Worm (Caenorhabditis elegans) whole organism, young adult: ENCODE results near the gene ppm-1.D.

ENCODE experiments used
- B0261.1 ChIP-seq: sonication (generic microtip); optimal IDR thresholded peaks from 2 replicates; lab custom pipeline; 2016; ENCODE audit warnings: mild to moderate bottlenecking, missing genetic modification characterization, moderate library complexity, missing compliant biosample characterization
- T07F8.4 ChIP-seq: sonication (generic microtip); optimal IDR thresholded peaks from 2 replicates; lab custom pipeline; 2016; ENCODE audit warnings: mild to moderate bottlenecking, missing genetic modification characterization, moderate library complexity, missing compliant biosample characterization
- T26A5.8 ChIP-seq: sonication (generic microtip); optimal IDR thresholded peaks from 2 replicates; lab custom pipeline; 2016; ENCODE audit warnings: missing genetic modification characterization, missing compliant biosample characterization
- akir-1 ChIP-seq: fragments of 200-800 bp; sonication (Bioruptor generic); optimal IDR thresholded peaks from 2 replicates; lab custom pipeline; 2018; ENCODE audit warnings: mild to moderate bottlenecking, missing genetic modification characterization, moderate library complexity, missing compliant biosample characterization
- attf-6 ChIP-seq: fragments of 200-800 bp; sonication (Bioruptor generic); IDR thresholded peaks from 2 replicates; pipeline ENCODE4 v1.3.6; 2022; ENCODE audit warnings: missing genetic modification reagents, missing genetic modification characterization, missing compliant biosample characterization
- cebp-1 ChIP-seq, 2 experiments: fragments of 200-800 bp in 1 of 2; sonication (Bioruptor generic) in 1 of 2; sonication (generic microtip) in 1 of 2; IDR thresholded peaks in 1 of 2; optimal IDR thresholded peaks in 1 of 2; 2 replicates each; pipeline versions ENCODE4 v1.3.6 to Lab custom; 2017 to 2022; ENCODE audit warnings: missing compliant biosample characterization in 2 of 2, missing genetic modification characterization in 2 of 2, mild to moderate bottlenecking in 1 of 2, missing genetic modification reagents in 1 of 2, moderate library complexity in 1 of 2
- cebp-2 ChIP-seq: fragments of 200-800 bp; sonication (Bioruptor generic); IDR thresholded peaks from 2 replicates; pipeline ENCODE4 v1.3.6; 2022; ENCODE audit warnings: missing genetic modification characterization, missing compliant biosample characterization
- ceh-79 ChIP-seq: sonication (generic microtip); optimal IDR thresholded peaks from 2 replicates; lab custom pipeline; 2017; ENCODE audit warnings: mild to moderate bottlenecking, missing genetic modification characterization, missing compliant biosample characterization
- egrh-3 ChIP-seq: fragments of 200-800 bp; sonication (Bioruptor generic); IDR thresholded peaks from 2 replicates; pipeline ENCODE4 v1.3.6; 2022; ENCODE audit warnings: missing genetic modification reagents, missing genetic modification characterization, missing compliant biosample characterization
- ekl-4 ChIP-seq: fragments of 200-800 bp; sonication (Bioruptor generic); IDR thresholded peaks from 2 replicates; pipeline ENCODE4 v1.3.6; 2022; ENCODE audit warnings: missing genetic modification reagents, missing genetic modification characterization, missing compliant biosample characterization
- fkh-3 ChIP-seq: sonication (generic microtip); optimal IDR thresholded peaks from 2 replicates; lab custom pipeline; 2016; ENCODE audit warnings: mild to moderate bottlenecking, missing genetic modification characterization, missing compliant biosample characterization
- hmg-1.2 ChIP-seq: fragments of 200-800 bp; sonication (Bioruptor generic); IDR thresholded peaks from 2 replicates; pipeline ENCODE4 v1.3.6; 2022; ENCODE audit warnings: missing genetic modification reagents, missing genetic modification characterization, missing compliant biosample characterization
- hrde-1 ChIP-seq: sonication (generic microtip); optimal IDR thresholded peaks from 2 replicates; lab custom pipeline; 2016; ENCODE audit warnings: missing genetic modification characterization, mild to moderate bottlenecking, missing compliant biosample characterization, moderate library complexity, missing genotype, missing genetic modification reagents, borderline replicate concordance
- let-526 ChIP-seq: fragments of 200-800 bp; sonication (Bioruptor generic); IDR thresholded peaks from 2 replicates; pipeline ENCODE4 v1.3.6; 2022; ENCODE audit warnings: missing genetic modification reagents, missing genetic modification characterization, missing compliant biosample characterization
- lin-26 ChIP-seq: fragments of 200-800 bp; sonication (Bioruptor generic); IDR thresholded peaks from 2 replicates; pipeline ENCODE4 v1.3.6; 2022; ENCODE audit warnings: missing genetic modification reagents, missing genetic modification characterization, missing compliant biosample characterization
- lin-40 ChIP-seq: sonication (generic microtip); optimal IDR thresholded peaks from 2 replicates; lab custom pipeline; 2016; ENCODE audit warnings: missing genetic modification characterization, mild to moderate bottlenecking, missing compliant biosample characterization, missing genotype, missing genetic modification reagents
- lin-54 ChIP-seq: fragments of 200-800 bp; sonication (Bioruptor generic); optimal IDR thresholded peaks from 2 replicates; lab custom pipeline; 2018; ENCODE audit warnings: mild to moderate bottlenecking, missing genetic modification characterization, missing compliant biosample characterization
- lsl-1 ChIP-seq: fragments of 200-800 bp; sonication (Bioruptor generic); optimal IDR thresholded peaks from 2 replicates; lab custom pipeline; 2018; ENCODE audit warnings: mild to moderate bottlenecking, missing genetic modification characterization, moderate library complexity, missing compliant biosample characterization
- madf-6 ChIP-seq: fragments of 200-800 bp; sonication (Bioruptor generic); IDR thresholded peaks from 2 replicates; pipeline ENCODE4 v1.3.6; 2022; ENCODE audit warnings: missing genetic modification reagents, missing genetic modification characterization, missing compliant biosample characterization
- madf-8 ChIP-seq: fragments of 200-800 bp; sonication (Bioruptor generic); conservative IDR thresholded peaks from 2 replicates; pipeline ENCODE4 v1.3.6; 2022; ENCODE audit warnings: missing genetic modification reagents, missing genetic modification characterization, missing compliant biosample characterization
- mcd-1 ChIP-seq: fragments of 200-800 bp; sonication (Bioruptor generic); IDR thresholded peaks from 2 replicates; pipeline ENCODE4 v1.3.6; 2022; ENCODE audit warnings: missing genetic modification reagents, missing genetic modification characterization, missing compliant biosample characterization
- mel-28 ChIP-seq: sonication (generic microtip); optimal IDR thresholded peaks from 2 replicates; lab custom pipeline; 2016; ENCODE audit warnings: borderline replicate concordance, mild to moderate bottlenecking, missing genetic modification characterization, missing compliant biosample characterization
- mes-4 ChIP-seq: sonication (generic microtip); optimal IDR thresholded peaks from 2 replicates; lab custom pipeline; 2016; ENCODE audit warnings: missing genotype, missing genetic modification characterization, missing compliant biosample characterization
- mxl-1 ChIP-seq: sonication (generic microtip); optimal IDR thresholded peaks from 2 replicates; lab custom pipeline; 2016; ENCODE audit warnings: missing genetic modification characterization, missing compliant biosample characterization
- nhr-120 ChIP-seq: fragments of 200-800 bp; sonication (Bioruptor generic); IDR thresholded peaks from 2 replicates; pipeline ENCODE4 v1.3.6; 2022; ENCODE audit warnings: missing genetic modification characterization, missing compliant biosample characterization
- nhr-27 ChIP-seq: fragments of 200-800 bp; sonication (Bioruptor generic); optimal IDR thresholded peaks from 2 replicates; lab custom pipeline; 2018; ENCODE audit warnings: mild to moderate bottlenecking, missing genetic modification characterization, moderate library complexity, missing compliant biosample characterization
- nhr-80 ChIP-seq: sonication (generic microtip); optimal IDR thresholded peaks from 2 replicates; lab custom pipeline; 2016; ENCODE audit warnings: missing genetic modification characterization, missing compliant biosample characterization
- repo-1 ChIP-seq: sonication (generic microtip); optimal IDR thresholded peaks from 2 replicates; lab custom pipeline; 2017; ENCODE audit warnings: mild to moderate bottlenecking, missing genetic modification characterization, missing compliant biosample characterization
- rpc-1 ChIP-seq, 2 experiments: fragments of 150-350 bp in 1 of 2; sonication (generic microtip) in 1 of 2; optimal IDR thresholded peaks; 2 replicates each; lab custom pipeline; 2014 to 2018; ENCODE audit warnings: missing biosample characterization in 1 of 2, missing genetic modification characterization in 1 of 2, missing genetic modification reagents in 1 of 2, missing genotype in 1 of 2
- sea-2 ChIP-seq: fragments of 200-800 bp; sonication (Bioruptor generic); IDR thresholded peaks from 2 replicates; pipeline ENCODE4 v1.3.6; 2022; ENCODE audit warnings: missing genetic modification characterization, missing compliant biosample characterization
- snpc-4 ChIP-seq, 5 experiments: fragments of 150-350 bp in 1 of 5; sonication (generic microtip) in 4 of 5; optimal IDR thresholded peaks; 2 replicates each; lab custom pipeline; 2014 to 2018; ENCODE audit warnings: missing genetic modification characterization in 5 of 5, missing biosample characterization in 3 of 5, antibody characterized with exemption in 2 of 5, mild to moderate bottlenecking in 2 of 5, missing compliant biosample characterization in 2 of 5, missing genotype in 2 of 5, moderate library complexity in 2 of 5, missing genetic modification reagents in 1 of 5
- tbp1 ChIP-seq: fragments of 200-800 bp; sonication (Bioruptor generic); optimal IDR thresholded peaks from 2 replicates; lab custom pipeline; 2018; ENCODE audit warnings: mild to moderate bottlenecking, missing genetic modification characterization, missing compliant biosample characterization
- tbx-9 ChIP-seq: sonication (generic microtip); optimal IDR thresholded peaks from 2 replicates; lab custom pipeline; 2016; ENCODE audit warnings: borderline replicate concordance, missing genetic modification characterization, inconsistent platforms, missing compliant biosample characterization

Gene ppm-1.D

DNA sequence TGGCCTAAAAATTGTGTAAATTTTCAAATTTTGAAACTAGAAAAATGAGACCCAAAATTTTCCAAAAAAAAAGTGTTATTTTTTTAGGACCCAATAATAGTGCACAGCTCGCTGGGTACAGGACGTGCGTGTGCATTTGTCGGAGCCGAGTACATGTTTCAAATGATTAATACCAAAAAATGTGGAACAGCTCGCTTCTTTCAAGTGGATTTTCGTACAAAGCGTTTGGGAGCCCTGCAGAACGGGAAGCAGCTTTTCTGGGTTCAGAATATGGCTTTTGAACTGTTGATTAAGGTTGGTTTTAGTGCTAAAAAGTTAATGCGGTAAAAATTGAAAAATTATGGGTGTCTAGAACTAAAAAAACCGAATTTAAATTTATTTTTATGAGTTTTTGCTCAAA, 43.1 kb upstream of the ppm-1.D start:
- no peak for TF ChIP-seq madf-6
- TF ChIP-seq cebp-2 (GFP tag; lab: Robert Waterston, UW): no peak
- no peak for TF ChIP-seq mxl-1 (tag; lab: Kevin White, UChicago)
- TF ChIP-seq let-526 (GFP tag; lab: Robert Waterston, UW): no peak
- no peak for TF ChIP-seq egrh-3 (GFP tag; lab: Robert Waterston, UW)
- TF ChIP-seq sea-2 (GFP tag; lab: Robert Waterston, UW): no peak
- TF ChIP-seq ceh-79 (tag; lab: Kevin White, UChicago): no peak
- no peak for TF ChIP-seq T07F8.4
- no peak for TF ChIP-seq lin-54 (GFP tag; lab: Kevin White, UChicago)
- TF ChIP-seq ekl-4 (GFP tag; lab: Robert Waterston, UW): no peak
- TF ChIP-seq nhr-27 (tag; lab: Kevin White, UChicago): no peak
- no peak for TF ChIP-seq tbx-9 (tag; lab: Kevin White, UChicago)
- TF ChIP-seq lin-40: no peak
- no peak for TF ChIP-seq mel-28
- TF ChIP-seq snpc-4 (GFP tag; optimal IDR thresholded peaks at IDR 0.05; lab: Kevin White, UChicago): no peak
- TF ChIP-seq snpc-4 (tag; optimal IDR thresholded peaks at IDR 0.05; lab: Kevin White, UChicago): no peak
- no peak for TF ChIP-seq mes-4 (tag; lab: Kevin White, UChicago)
- no peak for TF ChIP-seq repo-1 (tag; lab: Kevin White, UChicago)
- TF ChIP-seq, all 124 proteins: peak for 0

DNA sequence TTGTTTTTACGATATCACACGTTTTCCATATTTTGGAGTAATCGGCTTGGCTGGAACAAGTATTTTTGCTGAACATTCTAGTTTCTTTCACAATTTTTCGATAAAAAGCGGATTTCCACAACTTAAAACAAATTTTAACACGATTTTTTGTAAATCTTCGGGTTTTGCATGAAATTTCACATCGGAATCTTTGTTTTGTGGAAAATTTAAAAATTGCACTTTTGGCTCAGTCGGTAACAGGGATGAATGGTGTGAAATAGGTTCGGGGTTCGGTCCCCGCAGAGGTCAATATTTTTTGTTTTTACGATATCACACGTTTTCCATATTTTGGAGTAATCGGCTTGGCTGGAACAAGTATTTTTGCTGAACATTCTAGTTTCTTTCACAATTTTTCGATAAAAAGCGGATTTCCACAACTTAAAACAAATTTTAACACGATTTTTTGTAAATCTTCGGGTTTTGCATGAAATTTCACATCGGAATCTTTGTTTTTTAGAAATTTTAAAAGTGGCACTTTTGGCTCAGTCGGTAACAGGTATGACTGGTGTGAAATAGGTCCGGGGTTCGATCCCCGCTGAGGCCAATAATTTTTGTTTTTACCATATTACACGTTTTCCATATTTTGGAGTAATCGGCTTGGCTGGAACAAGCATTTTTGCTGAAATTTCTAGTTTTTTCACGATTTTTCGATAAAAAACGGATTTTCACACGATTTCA, 41.0 kb upstream of the ppm-1.D start:
- TF ChIP-seq lin-26 (peak; percentile 65; the same call in 1 of the 2 replicates), rpc-1 (optimal IDR thresholded peaks at IDR 0.05; lab: Kevin White, UChicago) (peak; percentile 26), rpc-1 (tag; optimal IDR thresholded peaks at IDR 0.05; lab: Kevin White, UChicago) (peak; percentile 67), hmg-1.2 (GFP tag; lab: Robert Waterston, UW) (peak; percentile 29; the same call in 1 of the 2 replicates), B0261.1 (peak; percentile 62), tbp1 (GFP tag; lab: Kevin White, UChicago) (peak; percentile 82), mcd-1 (GFP tag; lab: Robert Waterston, UW) (0 out of 2 replicates have a peak, but pooled peaks have one; percentile 13), lsl-1 (GFP tag; lab: Kevin White, UChicago) (peak; percentile 7)
- TF ChIP-seq, all 124 proteins: peak for 7; not testable (repeated sequence) for 117

DNA sequence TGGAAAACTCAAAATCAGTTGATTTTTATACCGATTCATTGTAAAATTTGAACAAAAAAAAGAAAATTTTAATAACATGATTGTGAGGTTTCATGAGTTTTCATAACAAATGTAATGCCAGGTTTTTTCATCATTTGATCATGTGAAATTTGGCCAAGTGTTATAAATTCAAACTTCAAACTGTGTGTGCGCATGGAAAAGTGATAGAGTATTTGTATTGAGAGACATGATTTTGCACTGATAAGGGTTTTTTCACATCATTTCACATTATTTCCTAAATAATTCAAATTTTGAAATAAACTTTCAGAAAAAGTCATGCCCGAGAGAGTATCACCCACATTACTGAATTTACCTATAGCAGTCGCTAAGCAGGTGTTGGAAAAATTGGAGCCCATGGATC, 40.2 kb upstream of the ppm-1.D start, which contains the start of gene fbxa-219:
Gene fbxa-219 (plus strand): TSS at position 277 of the 400 bp plus-strand sequence.
- no peak for TF ChIP-seq fkh-3
- TF ChIP-seq hrde-1 (tag; lab: Kevin White, UChicago): no peak
- no peak for TF ChIP-seq cebp-1 (GFP tag; IDR thresholded peaks at IDR 0.05; lab: Robert Waterston, UW)
- TF ChIP-seq cebp-1 (tag; optimal IDR thresholded peaks at IDR 0.05; lab: Kevin White, UChicago): peak; percentile 22
- TF ChIP-seq nhr-80 (tag; lab: Kevin White, UChicago): peak; percentile 35
- TF ChIP-seq attf-6 (GFP tag; lab: Robert Waterston, UW): no peak
- no peak for TF ChIP-seq ekl-4 (GFP tag; lab: Robert Waterston, UW)
- TF ChIP-seq akir-1 (GFP tag; lab: Kevin White, UChicago): no peak
- no peak for TF ChIP-seq T26A5.8
- no peak for TF ChIP-seq madf-8 (GFP tag; lab: Robert Waterston, UW)
- no peak for TF ChIP-seq nhr-120 (GFP tag; lab: Robert Waterston, UW)
